Worm (Caenorhabditis elegans) whole organism, L4 larva: ENCODE data around the gene R10H1.1.

Experiments used
- aly-2 ChIP-seq: sonication (generic microtip); optimal IDR thresholded peaks from 2 replicates; lab custom pipeline; 2018; ENCODE audit warnings: missing biosample characterization, missing genetic modification characterization
- fos-1 ChIP-seq: fragments of 150-350 bp; optimal IDR thresholded peaks from 2 replicates; lab custom pipeline; 2014; ENCODE audit warnings: missing biosample characterization, missing genetic modification characterization
- hmg-1.1 ChIP-seq: fragments of 200-800 bp; sonication (Bioruptor generic); IDR thresholded peaks from 2 replicates; pipeline ENCODE4 v1.3.6; 2022; ENCODE audit warnings: missing genetic modification reagents, missing genetic modification characterization, missing compliant biosample characterization
- lin-29 ChIP-seq: fragments of 200-800 bp; sonication (Bioruptor generic); IDR thresholded peaks from 2 replicates; pipeline ENCODE4 v1.3.6; 2022; ENCODE audit warnings: missing genetic modification reagents, missing genetic modification characterization, missing compliant biosample characterization
- lir-3 ChIP-seq: sonication (generic microtip); optimal IDR thresholded peaks from 2 replicates; lab custom pipeline; 2016; ENCODE audit warnings: mild to moderate bottlenecking, missing genetic modification characterization, missing compliant biosample characterization
- lsy-2 ChIP-seq, 2 experiments: fragments of 150-350 bp in 1 of 2; sonication (generic microtip) in 1 of 2; optimal IDR thresholded peaks; 2 replicates each; lab custom pipeline; 2014 to 2017; ENCODE audit warnings: missing biosample characterization in 2 of 2, missing genetic modification characterization in 2 of 2
- snpc-4 ChIP-seq: fragments of 150-350 bp; optimal IDR thresholded peaks from 2 replicates; lab custom pipeline; 2014; ENCODE audit warnings: missing biosample characterization, missing genetic modification characterization
- unc-130 ChIP-seq: sonication (generic microtip); optimal IDR thresholded peaks from 2 replicates; lab custom pipeline; 2016; ENCODE audit warnings: missing genetic modification reagents, missing genetic modification characterization, missing compliant biosample characterization
- zag-1 ChIP-seq: fragments of 150-350 bp; optimal IDR thresholded peaks from 2 replicates; lab custom pipeline; 2014; ENCODE audit warnings: missing biosample characterization, missing genetic modification characterization

- TF ChIP-seq unc-130 (GFP tag; lab: Kevin White, UChicago) (no peak), lir-3 (tag; lab: Kevin White, UChicago) (no peak), fos-1 (tag; lab: Kevin White, UChicago) (no peak), zag-1 (no peak), lin-29 (GFP tag; lab: Robert Waterston, UW) (no peak), aly-2 (tag; lab: Kevin White, UChicago) (no peak), lsy-2 (tag; optimal IDR thresholded peaks at IDR 0.05; lab: Kevin White, UChicago) (no peak), snpc-4 (tag; lab: Kevin White, UChicago) (no peak), hmg-1.1 (GFP tag; lab: Robert Waterston, UW) (no peak)
Measured at ce11 chrII:7493599-7493998, 656 bp upstream of the R10H1.1 start, which contains the start of gene nas-23.
